Worm (Caenorhabditis elegans) whole organism, mixed stage, embryonic: ENCODE data around the gene D1014.4.

Experiments used
- M03D4.4 ChIP-seq: sonication (generic microtip); optimal IDR thresholded peaks from 2 replicates; lab custom pipeline; 2017; ENCODE audit warnings: mild to moderate bottlenecking, missing genetic modification characterization, missing compliant biosample characterization
- bed-3 ChIP-seq: fragments of 200-800 bp; sonication (Bioruptor generic); optimal IDR thresholded peaks from 3 replicates; lab custom pipeline; 2018; ENCODE audit warnings: mild to moderate bottlenecking, missing genetic modification characterization, moderate library complexity, missing compliant biosample characterization
- blmp-1 ChIP-seq: fragments of 150-350 bp; optimal IDR thresholded peaks from 2 replicates; lab custom pipeline; 2014; ENCODE audit warnings: missing biosample characterization, missing genetic modification characterization
- ceh-43 ChIP-seq: fragments of 200-800 bp; sonication (Bioruptor generic); optimal IDR thresholded peaks from 2 replicates; lab custom pipeline; 2018; ENCODE audit warnings: mild to moderate bottlenecking, missing genetic modification characterization, moderate library complexity, missing compliant biosample characterization
- ceh-83 ChIP-seq: fragments of 200-800 bp; sonication (Bioruptor generic); optimal IDR thresholded peaks from 2 replicates; lab custom pipeline; 2018; ENCODE audit warnings: mild to moderate bottlenecking, missing genetic modification characterization, missing compliant biosample characterization
- ces-1 ChIP-seq: fragments of 150-350 bp; optimal IDR thresholded peaks from 2 replicates; lab custom pipeline; 2014; ENCODE audit warnings: missing biosample characterization, missing genetic modification reagents, missing genetic modification characterization
- cnd-1 ChIP-seq: fragments of 200-800 bp; sonication (Bioruptor generic); optimal IDR thresholded peaks from 2 replicates; lab custom pipeline; 2018; ENCODE audit warnings: mild to moderate bottlenecking, missing genetic modification characterization, missing compliant biosample characterization
- drap-1 ChIP-seq: fragments of 200-800 bp; sonication (Bioruptor generic); optimal IDR thresholded peaks from 3 replicates; lab custom pipeline; 2018; ENCODE audit warnings: mild to moderate bottlenecking, missing genetic modification characterization, missing compliant biosample characterization
- elt-1 ChIP-seq: sonication (generic microtip); optimal IDR thresholded peaks from 2 replicates; lab custom pipeline; 2017; ENCODE audit warnings: missing genetic modification characterization, mild to moderate bottlenecking, missing compliant biosample characterization, antibody characterized with exemption, moderate library complexity, borderline replicate concordance; ENCODE audit not compliant: insufficient read depth
- elt-3 ChIP-seq: fragments of 150-350 bp; optimal IDR thresholded peaks from 2 replicates; lab custom pipeline; 2014; ENCODE audit warnings: missing biosample characterization, missing genetic modification characterization
- ham-2 ChIP-seq: fragments of 200-800 bp; sonication (Bioruptor generic); optimal IDR thresholded peaks from 2 replicates; lab custom pipeline; 2018; ENCODE audit warnings: mild to moderate bottlenecking, missing genetic modification characterization, missing compliant biosample characterization
- hlh-1 ChIP-seq: fragments of 150-350 bp; optimal IDR thresholded peaks from 2 replicates; lab custom pipeline; 2014; ENCODE audit warnings: missing biosample characterization, missing genetic modification reagents, missing genetic modification characterization
- lin-13 ChIP-seq: fragments of 150-350 bp; optimal IDR thresholded peaks from 2 replicates; lab custom pipeline; 2014; ENCODE audit warnings: missing biosample characterization, missing genetic modification characterization
- lin-32 ChIP-seq: fragments of 200-800 bp; sonication (Bioruptor generic); optimal IDR thresholded peaks from 2 replicates; lab custom pipeline; 2018; ENCODE audit warnings: mild to moderate bottlenecking, missing genetic modification characterization, missing compliant biosample characterization
- lsy-2 ChIP-seq: fragments of 150-350 bp; optimal IDR thresholded peaks from 2 replicates; lab custom pipeline; 2014; ENCODE audit warnings: missing biosample characterization, missing genetic modification characterization
- mab-5 ChIP-seq: fragments of 150-350 bp; optimal IDR thresholded peaks from 2 replicates; lab custom pipeline; 2014; ENCODE audit warnings: missing biosample characterization, missing genetic modification characterization
- mep-1 ChIP-seq: fragments of 150-350 bp; optimal IDR thresholded peaks from 2 replicates; lab custom pipeline; 2017; ENCODE audit warnings: missing biosample characterization, missing genetic modification reagents, missing genetic modification characterization, inconsistent platforms
- mls-2 ChIP-seq: sonication (generic microtip); optimal IDR thresholded peaks from 2 replicates; lab custom pipeline; 2016; ENCODE audit warnings: mild to moderate bottlenecking, missing genetic modification characterization, moderate library complexity, missing compliant biosample characterization
- nhr-12 ChIP-seq: fragments of 150-350 bp; optimal IDR thresholded peaks from 2 replicates; lab custom pipeline; 2014; ENCODE audit warnings: missing biosample characterization, missing genetic modification characterization
- nhr-237 ChIP-seq: fragments of 150-350 bp; optimal IDR thresholded peaks from 2 replicates; lab custom pipeline; 2014; ENCODE audit warnings: missing biosample characterization, missing genetic modification characterization
- nhr-76 ChIP-seq: sonication (generic microtip); optimal IDR thresholded peaks from 2 replicates; lab custom pipeline; 2017; ENCODE audit warnings: missing biosample characterization, missing genetic modification characterization
- sem-2 ChIP-seq: fragments of 200-800 bp; sonication (Bioruptor generic); optimal IDR thresholded peaks from 2 replicates; lab custom pipeline; 2018; ENCODE audit warnings: mild to moderate bottlenecking, missing genetic modification characterization, missing compliant biosample characterization
- sptf-1 ChIP-seq: sonication (generic microtip); optimal IDR thresholded peaks from 2 replicates; lab custom pipeline; 2017; ENCODE audit warnings: mild to moderate bottlenecking, missing genetic modification characterization, moderate library complexity, missing compliant biosample characterization
- tbx-8 ChIP-seq: fragments of 200-800 bp; sonication (Bioruptor generic); optimal IDR thresholded peaks from 2 replicates; lab custom pipeline; 2018; ENCODE audit warnings: mild to moderate bottlenecking, missing genetic modification characterization, moderate library complexity, missing compliant biosample characterization
- unc-120 ChIP-seq: sonication (generic microtip); optimal IDR thresholded peaks from 2 replicates; lab custom pipeline; 2017; ENCODE audit warnings: missing genetic modification characterization, missing compliant biosample characterization; ENCODE audit not compliant: poor library complexity, severe bottlenecking
- unc-39 ChIP-seq: fragments of 150-350 bp; optimal IDR thresholded peaks from 2 replicates; lab custom pipeline; 2014; ENCODE audit warnings: missing biosample characterization, missing genetic modification characterization
- unc-62 ChIP-seq: fragments of 150-350 bp; optimal IDR thresholded peaks from 2 replicates; lab custom pipeline; 2014; ENCODE audit warnings: missing biosample characterization, missing genetic modification reagents, missing genetic modification characterization
- zip-8 ChIP-seq: fragments of 150-350 bp; optimal IDR thresholded peaks from 2 replicates; lab custom pipeline; 2014; ENCODE audit warnings: missing biosample characterization, missing genetic modification characterization
- ztf-11 ChIP-seq: fragments of 150-350 bp; optimal IDR thresholded peaks from 2 replicates; lab custom pipeline; 2014; ENCODE audit warnings: missing biosample characterization, missing genetic modification characterization

The D1014.4 gene

ce11 chrV:8171688-8172087 is 38.7 kb downstream of the D1014.4 start:
- TF ChIP-seq unc-39 (tag; lab: Kevin White, UChicago) (no peak), mls-2 (no peak), bed-3 (GFP tag; lab: Kevin White, UChicago) (no peak), ceh-43 (GFP tag; lab: Kevin White, UChicago) (no peak), ceh-83 (GFP tag; lab: Kevin White, UChicago) (no peak), hlh-1 (tag; lab: Kevin White, UChicago) (no peak), ham-2 (GFP tag; lab: Kevin White, UChicago) (no peak), ces-1 (GFP tag; lab: Kevin White, UChicago) (no peak), unc-62 (no peak), nhr-237 (tag; lab: Kevin White, UChicago) (no peak), nhr-76 (no peak), zip-8 (tag; lab: Kevin White, UChicago) (no peak), lsy-2 (no peak)

- TF ChIP-seq elt-1 (tag; lab: Kevin White, UChicago), result no peak
- no peak for TF ChIP-seq ceh-43 (GFP tag; lab: Kevin White, UChicago)
- TF ChIP-seq ztf-11 (tag; lab: Kevin White, UChicago), result no peak
- TF ChIP-seq elt-3 (tag; lab: Kevin White, UChicago), result no peak
- TF ChIP-seq nhr-12 (tag; lab: Kevin White, UChicago), result no peak
- no peak for TF ChIP-seq nhr-237 (tag; lab: Kevin White, UChicago)
- TF ChIP-seq nhr-76, result no peak
- TF ChIP-seq tbx-8 (GFP tag; lab: Kevin White, UChicago), result no peak
- no peak for TF ChIP-seq lsy-2
- no peak for TF ChIP-seq cnd-1
- no peak for TF ChIP-seq mep-1 (tag; lab: Kevin White, UChicago)
- no peak for TF ChIP-seq sem-2 (GFP tag; lab: Kevin White, UChicago)
- TF ChIP-seq lin-32, result no peak
- TF ChIP-seq drap-1 (GFP tag; lab: Kevin White, UChicago), result no peak
- no peak for TF ChIP-seq ham-2 (GFP tag; lab: Kevin White, UChicago)
- no peak for TF ChIP-seq blmp-1
- no peak for TF ChIP-seq ces-1 (GFP tag; lab: Kevin White, UChicago)
- TF ChIP-seq unc-120, result no peak
- TF ChIP-seq lin-13 (tag; lab: Kevin White, UChicago), result no peak
These were observed 44.3 kb downstream of the D1014.4 start, which contains the start of gene F20D6.9 for ce11 chrV:8177349-8177748. F20D6.9 (minus strand) TSS chrV:8177449.

DNA sequence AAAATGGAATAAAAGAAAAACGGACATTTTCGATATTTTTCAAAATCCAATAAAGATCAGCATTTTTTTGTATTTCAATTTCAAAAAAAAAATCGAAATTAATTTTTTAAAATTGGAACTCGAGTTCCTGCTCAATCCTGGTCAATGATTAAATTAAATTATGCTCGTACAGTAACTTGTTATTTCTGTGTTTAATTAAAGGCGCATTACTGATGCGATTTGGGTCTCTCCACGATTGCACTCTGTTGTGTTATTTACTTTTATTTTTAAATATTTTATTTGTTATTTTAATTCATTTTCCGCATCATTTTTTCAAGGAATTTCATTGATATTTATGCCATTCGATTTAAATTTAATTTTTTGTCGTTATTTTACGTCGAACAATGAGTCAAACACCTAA is 45.3 kb downstream of the D1014.4 start:
- TF ChIP-seq ceh-83 (GFP tag; lab: Kevin White, UChicago) (no peak), mls-2 (no peak), elt-1 (tag; lab: Kevin White, UChicago) (no peak), blmp-1 (no peak), nhr-237 (tag; lab: Kevin White, UChicago) (no peak), lsy-2 (no peak), ztf-11 (tag; lab: Kevin White, UChicago) (no peak)

DNA sequence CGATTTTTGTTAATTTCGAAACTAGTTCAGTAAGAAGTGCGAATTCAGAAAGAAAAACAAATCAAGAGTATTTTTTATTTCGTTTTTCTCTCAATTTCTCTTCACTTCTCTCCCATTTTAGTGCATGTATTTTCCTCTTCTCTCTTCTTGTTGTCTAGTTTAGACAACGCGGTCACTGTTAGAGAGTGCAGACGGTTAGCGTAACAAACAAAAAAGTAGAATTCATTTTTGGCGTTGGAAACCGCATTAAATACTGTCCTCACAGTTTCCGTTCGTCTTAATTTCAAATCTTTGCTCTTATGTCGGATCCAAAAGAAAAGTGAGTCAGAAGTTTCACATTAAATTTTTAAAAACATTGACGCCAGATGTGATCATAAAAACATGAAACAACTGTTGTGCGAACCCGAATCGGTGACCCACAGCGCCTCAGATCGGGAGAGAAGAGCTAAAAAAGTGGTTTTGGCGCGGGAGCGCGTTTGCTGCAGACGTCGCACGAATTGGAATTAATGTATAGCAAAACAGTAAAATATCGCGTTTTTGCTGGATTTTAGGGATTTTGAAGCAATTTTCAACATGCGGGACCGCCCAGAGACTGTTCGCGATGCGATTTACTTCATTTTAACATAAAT is 46.0 kb downstream of the D1014.4 start, which contains the start of gene srp-7:
srp-7 (plus strand) TSS at position 213 of the 629 bp plus-strand sequence.
- TF ChIP-seq blmp-1 (no peak), nhr-237 (tag; lab: Kevin White, UChicago) (peak; percentile 22), unc-120 (no peak), unc-39 (tag; lab: Kevin White, UChicago) (no peak), ces-1 (GFP tag; lab: Kevin White, UChicago) (peak; percentile 63), mep-1 (tag; lab: Kevin White, UChicago) (no peak)

DNA sequence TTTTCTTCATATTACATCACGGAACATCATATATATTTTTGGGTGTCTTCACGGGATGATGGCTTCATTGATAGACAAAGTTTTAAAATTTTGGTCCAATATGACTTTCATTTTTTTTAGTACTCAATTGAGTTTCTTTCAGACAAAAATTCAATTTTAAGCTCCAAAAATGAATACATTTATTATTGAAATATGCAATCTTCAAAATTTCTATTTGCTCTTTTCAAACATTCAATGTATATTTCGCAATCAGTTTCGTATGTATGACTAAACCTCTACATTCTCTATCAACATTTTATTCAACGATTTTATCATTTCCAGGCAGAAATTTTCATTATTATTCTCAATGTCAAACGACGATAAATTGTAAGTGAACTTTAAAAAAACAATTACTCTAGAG is 50.4 kb downstream of the D1014.4 start, which contains the start of gene srp-8:
srp-8 (plus strand) TSS at position 301 of the 400 bp plus-strand sequence.
- TF ChIP-seq M03D4.4 (tag; lab: Kevin White, UChicago), result no peak
- TF ChIP-seq mab-5, result no peak
- TF ChIP-seq sptf-1 (tag; lab: Kevin White, UChicago), result no peak
- TF ChIP-seq unc-39 (tag; lab: Kevin White, UChicago), result no peak
- no peak for TF ChIP-seq tbx-8 (GFP tag; lab: Kevin White, UChicago)
- no peak for TF ChIP-seq elt-3 (tag; lab: Kevin White, UChicago)
